Fruit fly (Drosophila melanogaster): ENCODE results near the gene side-VII.

Gene side-VII

DNA sequence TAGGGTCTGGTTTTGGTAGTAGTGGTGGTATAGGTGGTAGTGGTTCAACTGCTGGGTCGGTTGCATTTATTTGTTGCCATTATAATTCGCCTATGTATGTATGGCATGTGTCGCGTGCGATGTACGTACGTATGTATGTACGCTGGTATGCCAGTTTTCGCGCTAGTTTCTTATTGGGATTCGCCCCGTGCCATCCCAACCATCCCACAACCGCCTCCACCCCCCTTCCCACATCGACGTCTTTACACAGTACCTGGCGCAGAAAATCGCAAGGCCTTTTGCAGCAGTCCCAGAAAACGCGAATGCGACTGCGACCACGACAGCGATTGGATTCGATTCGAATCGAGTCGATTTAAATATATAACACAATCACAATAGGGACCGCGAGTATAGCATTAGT is 29.6 kb downstream of the side-VII start:
- TF ChIP-seq CG43689 (GFP tag; IDR thresholded peaks at IDR 0.05) = no peak
- TF ChIP-seq org-1 (GFP tag; optimal IDR thresholded peaks at IDR 0.05) = no peak
- TF ChIP-seq Med (GFP tag) = peak; percentile 32
- no peak for TF ChIP-seq CG12104 (GFP tag; optimal IDR thresholded peaks at IDR 0.05)
- no peak for TF ChIP-seq lilli (GFP tag; optimal IDR thresholded peaks at IDR 0.05)
- no peak for TF ChIP-seq prd (optimal IDR thresholded peaks at IDR 0.05)
- TF ChIP-seq prd (GFP tag; IDR thresholded peaks at IDR 0.05) = no peak
- no peak for TF ChIP-seq CG3281 (GFP tag; optimal IDR thresholded peaks at IDR 0.05)
- TF ChIP-seq insv (GFP tag; optimal IDR thresholded peaks at IDR 0.05) = peak in 1 of 2 experiments; percentile 76
- TF ChIP-seq otp (GFP tag; IDR thresholded peaks at IDR 0.05) = no peak
- no peak for TF ChIP-seq croc (GFP tag; conservative IDR thresholded peaks at IDR 0.05)

DNA sequence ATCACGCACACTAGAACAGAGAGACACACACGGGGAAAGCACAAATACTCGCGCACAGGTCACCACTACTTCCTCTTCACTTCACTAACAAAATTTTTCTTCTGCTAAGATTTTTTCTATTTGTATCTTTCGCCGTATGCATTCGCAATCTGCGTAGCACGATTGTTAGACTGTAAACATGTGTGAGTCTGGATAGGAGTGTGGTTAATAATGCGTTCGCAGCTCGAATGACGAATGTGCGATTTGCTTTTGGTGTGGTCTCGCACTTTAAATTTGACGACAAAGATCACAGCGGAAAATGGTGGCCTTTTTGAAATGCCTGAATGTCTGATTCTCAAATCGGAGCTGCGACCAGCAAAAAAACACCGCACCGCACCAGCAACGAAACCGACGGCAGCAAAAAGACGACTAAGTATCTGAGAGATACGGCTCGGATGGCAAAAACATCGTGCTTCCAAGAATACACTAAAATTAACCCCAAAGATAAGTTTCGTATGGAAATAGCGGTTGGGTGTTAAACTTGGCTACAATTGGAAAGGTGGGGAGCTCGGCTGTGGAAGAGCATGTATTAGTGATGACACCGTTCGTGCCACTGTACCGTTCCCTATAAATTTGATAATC is 34.7 kb downstream of the side-VII start, which contains the start of gene Unc-115a:
Gene Unc-115a, minus strand, starts transcription at position 410 of the 621 bp plus-strand sequence.
- peak; percentile 52 for TF ChIP-seq MTF-1 (GFP tag; optimal IDR thresholded peaks at IDR 0.05; ENCODE audit: borderline replicate concordance)
- TF ChIP-seq twi (tag; optimal IDR thresholded peaks at IDR 0.05) = no peak
- TF ChIP-seq chm (GFP tag; IDR thresholded peaks at IDR 0.05) = no peak
- peak; percentile 3 for TF ChIP-seq scrt (GFP tag; optimal IDR thresholded peaks at IDR 0.05)
- TF ChIP-seq CG10979 (tag; optimal IDR thresholded peaks at IDR 0.05) = peak; percentile 36
- TF ChIP-seq CG18011 (GFP tag; optimal IDR thresholded peaks at IDR 0.05) = no peak
- no peak for TF ChIP-seq CG6683 (GFP tag; optimal IDR thresholded peaks at IDR 0.05)
- TF ChIP-seq CG30403 (GFP tag; optimal IDR thresholded peaks at IDR 0.05) = peak; percentile 29
- no peak for TF ChIP-seq CG5180 (GFP tag; optimal IDR thresholded peaks at IDR 0.05)
- no peak for TF ChIP-seq Awh (GFP tag; IDR thresholded peaks at IDR 0.05)
- no peak for TF ChIP-seq Vsx1 (GFP tag; optimal IDR thresholded peaks at IDR 0.05)
- TF ChIP-seq CG11456 (GFP tag; IDR thresholded peaks at IDR 0.05) = no peak
- TF ChIP-seq CG3065 (GFP tag; optimal IDR thresholded peaks at IDR 0.05) = no peak
- no peak for TF ChIP-seq CG17568 (GFP tag; optimal IDR thresholded peaks at IDR 0.05)
- no peak for TF ChIP-seq Sox102F (GFP tag; optimal IDR thresholded peaks at IDR 0.05)
- no peak for TF ChIP-seq Scr (GFP tag; IDR thresholded peaks at IDR 0.05; ENCODE audit: partially characterized antibody)
- TF ChIP-seq trem (tag; optimal IDR thresholded peaks at IDR 0.05) = peak; percentile 79
- TF ChIP-seq grn (GFP tag; optimal IDR thresholded peaks at IDR 0.05) = peak; percentile 70
- TF ChIP-seq ftz-f1 (GFP tag; optimal IDR thresholded peaks at IDR 0.05) = peak; percentile 58
- no peak for TF ChIP-seq rib (GFP tag; IDR thresholded peaks at IDR 0.05)
- no peak for TF ChIP-seq CG1602 (GFP tag; optimal IDR thresholded peaks at IDR 0.05)
- TF ChIP-seq chinmo (GFP tag; IDR thresholded peaks at IDR 0.05; ENCODE audit: partially characterized antibody) = no peak
- TF ChIP-seq en (GFP tag; optimal IDR thresholded peaks at IDR 0.05) = no peak
- TF ChIP-seq bowl (GFP tag; IDR thresholded peaks at IDR 0.05) = no peak
- TF ChIP-seq CG9876 (GFP tag; optimal IDR thresholded peaks at IDR 0.05) = no peak
- TF ChIP-seq CG14014 (GFP tag; IDR thresholded peaks at IDR 0.05) = no peak
- TF ChIP-seq CG16813 (GFP tag; IDR thresholded peaks at IDR 0.05; ENCODE audit: partially characterized antibody) = no peak
- peak; percentile 41 for TF ChIP-seq Max (GFP tag; optimal IDR thresholded peaks at IDR 0.05)
- TF ChIP-seq MESR4 (GFP tag; optimal IDR thresholded peaks at IDR 0.05) = peak; percentile 53
- TF ChIP-seq disco-r (GFP tag; optimal IDR thresholded peaks at IDR 0.05) = no peak
- no peak for TF ChIP-seq wor (GFP tag; IDR thresholded peaks at IDR 0.05)
- TF ChIP-seq Sin3A (optimal IDR thresholded peaks at IDR 0.05) = peak; percentile 38
- no peak for TF ChIP-seq CG7839 (tag; optimal IDR thresholded peaks at IDR 0.05)
- TF ChIP-seq fd64A (GFP tag; optimal IDR thresholded peaks at IDR 0.05) = no peak
- TF ChIP-seq CG34376 (GFP tag; optimal IDR thresholded peaks at IDR 0.05) = peak; percentile 52
- TF ChIP-seq CG15073 (GFP tag; optimal IDR thresholded peaks at IDR 0.05) = no peak
- TF ChIP-seq CG14710 (tag; optimal IDR thresholded peaks at IDR 0.05) = peak; percentile 75
- peak; percentile 37 for TF ChIP-seq mam (GFP tag; optimal IDR thresholded peaks at IDR 0.05)
- TF ChIP-seq Dref (GFP tag; IDR thresholded peaks at IDR 0.05) = no peak
- no peak for TF ChIP-seq Gsc (GFP tag; IDR thresholded peaks at IDR 0.05)

Measured in whole organism, embryonic.